Worm (Caenorhabditis elegans) whole organism, L4 larva: ENCODE measurements around the gene F38E9.1.

Experiments
- D1046.2 ChIP-seq: fragments of 200-800 bp; sonication (Bioruptor generic); IDR thresholded peaks from 2 replicates; pipeline ENCODE4 v1.3.6; 2022; ENCODE audit warnings: missing genetic modification characterization, missing compliant biosample characterization
- R02D3.7 ChIP-seq: fragments of 150-350 bp; sonication (generic microtip); optimal IDR thresholded peaks from 3 replicates; lab custom pipeline; 2014; ENCODE audit warnings: missing biosample characterization, missing genetic modification characterization
- attf-4 ChIP-seq: sonication (generic microtip); optimal IDR thresholded peaks from 3 replicates; lab custom pipeline; 2017; ENCODE audit warnings: missing biosample characterization, missing genetic modification characterization
- ces-1 ChIP-seq: fragments of 150-350 bp; sonication (generic microtip); optimal IDR thresholded peaks from 4 replicates; lab custom pipeline; 2014; ENCODE audit warnings: missing biosample characterization, missing genetic modification reagents, missing genetic modification characterization
- egl-27 ChIP-seq: sonication (generic microtip); optimal IDR thresholded peaks from 3 replicates; lab custom pipeline; 2017; ENCODE audit warnings: missing biosample characterization, missing genetic modification reagents, missing genetic modification characterization
- fkh-10 ChIP-seq: fragments of 150-350 bp; optimal IDR thresholded peaks from 2 replicates; lab custom pipeline; 2014; ENCODE audit warnings: missing biosample characterization, missing genetic modification reagents, missing genetic modification characterization
- lin-15B ChIP-seq: fragments of 150-350 bp; sonication (generic microtip); optimal IDR thresholded peaks from 3 replicates; lab custom pipeline; 2014; ENCODE audit warnings: missing biosample characterization, missing genetic modification characterization
- mxl-2 ChIP-seq: fragments of 200-800 bp; sonication (Bioruptor generic); conservative IDR thresholded peaks from 2 replicates; pipeline ENCODE4 v1.3.6; 2022; ENCODE audit warnings: missing genetic modification reagents, missing genetic modification characterization, missing compliant biosample characterization
- nhr-237 ChIP-seq: sonication (generic microtip); optimal IDR thresholded peaks from 2 replicates; lab custom pipeline; 2017; ENCODE audit warnings: missing biosample characterization, missing genetic modification characterization
- nhr-77 ChIP-seq: fragments of 150-350 bp; optimal IDR thresholded peaks from 2 replicates; lab custom pipeline; 2014; ENCODE audit warnings: missing biosample characterization, missing genetic modification characterization
- zag-1 ChIP-seq: fragments of 150-350 bp; optimal IDR thresholded peaks from 2 replicates; lab custom pipeline; 2014; ENCODE audit warnings: missing biosample characterization, missing genetic modification characterization
- ztf-11 ChIP-seq: fragments of 150-350 bp; optimal IDR thresholded peaks from 2 replicates; lab custom pipeline; 2014; ENCODE audit warnings: missing biosample characterization, missing genetic modification characterization

DNA sequence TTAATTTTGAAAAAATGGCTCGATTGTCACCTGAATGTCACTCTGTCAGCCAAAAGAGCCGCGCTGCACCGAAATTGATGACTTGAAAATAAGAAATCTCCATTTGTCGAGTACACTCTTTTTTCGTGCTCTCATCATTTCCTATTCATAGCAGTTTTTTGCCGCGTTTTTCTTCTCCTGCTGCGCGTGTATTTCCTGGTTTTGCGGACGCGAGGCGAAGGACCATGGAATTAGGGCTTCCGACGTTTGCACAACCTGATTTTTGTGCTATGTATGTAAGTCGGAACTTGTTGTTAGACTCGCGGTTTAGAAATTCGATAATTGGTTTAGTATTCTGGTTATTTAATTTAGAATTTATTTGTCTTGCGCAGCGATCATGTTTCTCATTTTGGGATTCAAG lies 9.4 kb downstream of the F38E9.1 start:
- TF ChIP-seq ztf-11 (no peak), attf-4 (tag; lab: Kevin White, UChicago) (no peak), nhr-237 (tag; lab: Kevin White, UChicago) (no peak), R02D3.7 (tag; lab: Kevin White, UChicago) (no peak), zag-1 (no peak), ces-1 (no peak), lin-15B (no peak), D1046.2 (GFP tag; lab: Robert Waterston, UW) (no peak), egl-27 (no peak), nhr-77 (tag; lab: Kevin White, UChicago) (no peak), fkh-10 (GFP tag; lab: Kevin White, UChicago) (no peak), mxl-2 (GFP tag; lab: Robert Waterston, UW) (no peak)
